Worm (Caenorhabditis elegans) whole organism, young adult: ENCODE results near the gene nhr-197.

Experiments used
- F23B12.7 ChIP-seq: sonication (generic microtip); optimal IDR thresholded peaks from 2 replicates; lab custom pipeline; 2017; ENCODE audit warnings: missing genetic modification characterization, mild to moderate bottlenecking, missing compliant biosample characterization, antibody characterized with exemption, moderate library complexity; ENCODE audit not compliant: insufficient read depth
- Y56A3A.18 ChIP-seq: fragments of 200-800 bp; sonication (Bioruptor generic); IDR thresholded peaks from 2 replicates; pipeline ENCODE4 v1.3.6; 2022; ENCODE audit warnings: missing genetic modification reagents, missing genetic modification characterization, missing compliant biosample characterization
- athp-1 ChIP-seq: sonication (generic microtip); optimal IDR thresholded peaks from 2 replicates; lab custom pipeline; 2017; ENCODE audit warnings: mild to moderate bottlenecking, missing genetic modification characterization, missing compliant biosample characterization
- ccch-3 ChIP-seq: fragments of 200-800 bp; sonication (Bioruptor generic); optimal IDR thresholded peaks from 2 replicates; lab custom pipeline; 2018; ENCODE audit warnings: mild to moderate bottlenecking, missing genetic modification characterization, missing compliant biosample characterization
- die-1 ChIP-seq: sonication (generic microtip); optimal IDR thresholded peaks from 2 replicates; lab custom pipeline; 2016; ENCODE audit warnings: missing genotype, mild to moderate bottlenecking, missing genetic modification characterization, missing compliant biosample characterization
- dpl-1 ChIP-seq: fragments of 150-350 bp; optimal IDR thresholded peaks from 2 replicates; lab custom pipeline; 2014; ENCODE audit warnings: missing biosample characterization, missing genetic modification reagents, missing genetic modification characterization
- fkh-3 ChIP-seq: sonication (generic microtip); optimal IDR thresholded peaks from 2 replicates; lab custom pipeline; 2016; ENCODE audit warnings: mild to moderate bottlenecking, missing genetic modification characterization, missing compliant biosample characterization
- mel-28 ChIP-seq: sonication (generic microtip); optimal IDR thresholded peaks from 2 replicates; lab custom pipeline; 2016; ENCODE audit warnings: borderline replicate concordance, mild to moderate bottlenecking, missing genetic modification characterization, missing compliant biosample characterization
- mes-4 ChIP-seq: sonication (generic microtip); optimal IDR thresholded peaks from 2 replicates; lab custom pipeline; 2016; ENCODE audit warnings: missing genotype, missing genetic modification characterization, missing compliant biosample characterization
- repo-1 ChIP-seq: sonication (generic microtip); optimal IDR thresholded peaks from 2 replicates; lab custom pipeline; 2017; ENCODE audit warnings: mild to moderate bottlenecking, missing genetic modification characterization, missing compliant biosample characterization
- ztf-3 ChIP-seq: fragments of 200-800 bp; sonication (Bioruptor generic); optimal IDR thresholded peaks from 2 replicates; lab custom pipeline; 2018; ENCODE audit warnings: mild to moderate bottlenecking, missing genetic modification characterization, missing compliant biosample characterization

- TF ChIP-seq ztf-3 (GFP tag; lab: Kevin White, UChicago) (no peak), Y56A3A.18 (GFP tag; lab: Robert Waterston, UW) (no peak), die-1 (tag; lab: Kevin White, UChicago) (no peak), ccch-3 (GFP tag; lab: Kevin White, UChicago) (no peak), repo-1 (tag; lab: Kevin White, UChicago) (no peak), mel-28 (tag; lab: Kevin White, UChicago) (no peak), fkh-3 (no peak), dpl-1 (GFP tag; lab: Kevin White, UChicago) (no peak), athp-1 (no peak), F23B12.7 (tag; lab: Kevin White, UChicago) (no peak), mes-4 (tag; lab: Kevin White, UChicago) (no peak)
Measured at ce11 chrV:15677222-15677621, 10.5 kb upstream of the nhr-197 start, which contains the start of gene nhr-52.
